ENCODE assay signal across 5 fruit fly cellular contexts in the genomic region with DNA sequence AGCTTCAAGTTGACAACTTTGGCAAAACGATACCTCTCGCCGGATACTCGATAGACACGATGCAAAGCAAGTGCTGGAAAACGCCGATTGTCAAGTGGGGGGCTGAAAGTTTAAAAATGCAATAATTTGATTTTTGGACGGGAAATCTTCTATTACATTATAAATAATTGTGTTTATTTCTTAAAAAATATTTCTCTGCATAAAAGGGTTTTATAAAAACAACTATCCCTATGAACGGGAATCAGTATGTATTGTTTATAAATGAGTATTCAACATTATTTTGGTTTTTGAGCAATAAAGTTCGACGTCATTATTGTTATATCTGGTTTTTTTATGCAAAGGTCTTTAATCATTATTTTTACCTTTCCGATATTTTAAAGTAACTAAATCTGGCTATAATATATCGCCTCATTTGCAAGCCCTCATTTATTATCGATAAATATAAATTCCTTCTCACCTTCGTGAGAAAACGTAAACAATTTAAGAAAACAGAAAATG.
TF ChIP-seq lines count a peak whose summit lies in the region.

A gene (minus strand): TSS at position 50 of the 498 bp plus-strand sequence.
A gene (plus strand): TSS at position 419 of the 498 bp plus-strand sequence.

- TF ChIP-seq CTCF in whole organism, embryonic (GFP tag; optimal IDR thresholded peaks at IDR 0.05; lab: Kevin White, UChicago): no peak

TF ChIP-seq in whole organism, adult, 20 proteins besides CTCF, POLR2A, EP300 and RAD21 (continues in another document):
- peak; percentile 86 for TF ChIP-seq toe (GFP tag; optimal IDR thresholded peaks at IDR 0.05; lab: Kevin White, UChicago)
- peak; percentile 69 for TF ChIP-seq Crg-1 (GFP tag; optimal IDR thresholded peaks at IDR 0.05; lab: Kevin White, UChicago)
- peak; percentile 23 for TF ChIP-seq cic (GFP tag; optimal IDR thresholded peaks at IDR 0.05; lab: Kevin White, UChicago)
- TF ChIP-seq CG12768 (GFP tag; optimal IDR thresholded peaks at IDR 0.05; lab: Kevin White, UChicago): peak; percentile 45
- TF ChIP-seq CG7101 (tag; optimal IDR thresholded peaks at IDR 0.05; lab: Kevin White, UChicago): peak; percentile 77
- TF ChIP-seq cnc (optimal IDR thresholded peaks at IDR 0.05; lab: Kevin White, UChicago): no peak
- TF ChIP-seq Clk (GFP tag; optimal IDR thresholded peaks at IDR 0.05; lab: Kevin White, UChicago): peak; percentile 40
- TF ChIP-seq Mnt (GFP tag; optimal IDR thresholded peaks at IDR 0.05; lab: Kevin White, UChicago): peak; percentile 88
- TF ChIP-seq CG11617 (GFP tag; optimal IDR thresholded peaks at IDR 0.05; lab: Kevin White, UChicago): peak; percentile 75
- TF ChIP-seq CG5204 (GFP tag; optimal IDR thresholded peaks at IDR 0.05; lab: Kevin White, UChicago): no peak
- peak; percentile 57 for TF ChIP-seq CG33017 (tag; optimal IDR thresholded peaks at IDR 0.05; lab: Kevin White, UChicago)
- peak; percentile 41 for TF ChIP-seq Hr96 (GFP tag; optimal IDR thresholded peaks at IDR 0.05; lab: Kevin White, UChicago)
- peak; percentile 34 for TF ChIP-seq ovo (GFP tag; optimal IDR thresholded peaks at IDR 0.05; lab: Kevin White, UChicago)
- peak; percentile 78 for TF ChIP-seq bab1 (GFP tag; optimal IDR thresholded peaks at IDR 0.05; lab: Kevin White, UChicago)
- TF ChIP-seq CG14711 (tag; optimal IDR thresholded peaks at IDR 0.05; lab: Kevin White, UChicago): peak; percentile 57
- peak; percentile 68 for TF ChIP-seq pad (GFP tag; optimal IDR thresholded peaks at IDR 0.05; lab: Kevin White, UChicago)
- TF ChIP-seq CG7045 (GFP tag; optimal IDR thresholded peaks at IDR 0.05; lab: Kevin White, UChicago): peak; percentile 72

TF ChIP-seq in whole organism, embryonic, 481 proteins besides CTCF, POLR2A, EP300 and RAD21 (continues in another document):
- peak; percentile 50 for TF ChIP-seq disco-r (GFP tag; optimal IDR thresholded peaks at IDR 0.05; lab: Kevin White, UChicago)
- peak; percentile 66 for TF ChIP-seq unpg (GFP tag; optimal IDR thresholded peaks at IDR 0.05; lab: Kevin White, UChicago)
- no peak for TF ChIP-seq Kr (GFP tag; optimal IDR thresholded peaks at IDR 0.05; lab: Kevin White, UChicago)
- TF ChIP-seq chm (GFP tag; IDR thresholded peaks at IDR 0.05; lab: Robert Waterston, UW): no peak
- peak; percentile 76; the same call in 2 of the 4 replicates for TF ChIP-seq chinmo (GFP tag; IDR thresholded peaks at IDR 0.05; lab: Robert Waterston, UW; ENCODE audit: partially characterized antibody)
- TF ChIP-seq salm (tag; optimal IDR thresholded peaks at IDR 0.05; lab: Kevin White, UChicago): peak; percentile 10
- peak; percentile 1 for TF ChIP-seq schlank (tag; optimal IDR thresholded peaks at IDR 0.05; lab: Kevin White, UChicago)
- peak; percentile 95 for TF ChIP-seq CG16863 (GFP tag; optimal IDR thresholded peaks at IDR 0.05; lab: Kevin White, UChicago)
- peak; percentile 65 for TF ChIP-seq row (GFP tag; IDR thresholded peaks at IDR 0.05; lab: Robert Waterston, UW)
- TF ChIP-seq Oli (tag; optimal IDR thresholded peaks at IDR 0.05; lab: Kevin White, UChicago): peak; percentile 48
- peak; percentile 42 for TF ChIP-seq CG10147 (GFP tag; optimal IDR thresholded peaks at IDR 0.05; lab: Kevin White, UChicago)
- TF ChIP-seq D19B (GFP tag; optimal IDR thresholded peaks at IDR 0.05; lab: Kevin White, UChicago): peak; percentile 16
- TF ChIP-seq Dll (GFP tag; IDR thresholded peaks at IDR 0.05; lab: Robert Waterston, UW; ENCODE audit: partially characterized antibody): peak; percentile 85
- no peak for TF ChIP-seq cg (GFP tag; optimal IDR thresholded peaks at IDR 0.05; lab: Kevin White, UChicago)
- TF ChIP-seq CG1832 (GFP tag; optimal IDR thresholded peaks at IDR 0.05; lab: Kevin White, UChicago): no peak
- peak; percentile 53 for TF ChIP-seq BtbVII (GFP tag; optimal IDR thresholded peaks at IDR 0.05; lab: Kevin White, UChicago)
- no peak for TF ChIP-seq en (GFP tag; optimal IDR thresholded peaks at IDR 0.05; lab: Kevin White, UChicago)

TF ChIP-seq in whole organism, prepupa, 60 proteins besides CTCF, POLR2A, EP300 and RAD21 (continues in another document):
- TF ChIP-seq Sox15 (GFP tag; optimal IDR thresholded peaks at IDR 0.05; lab: Kevin White, UChicago) (peak; percentile 53), CG3919 (GFP tag; optimal IDR thresholded peaks at IDR 0.05; lab: Kevin White, UChicago) (no peak), CG10631 (GFP tag; optimal IDR thresholded peaks at IDR 0.05; lab: Kevin White, UChicago) (peak; percentile 67), CG1621 (tag; optimal IDR thresholded peaks at IDR 0.05; lab: Kevin White, UChicago) (peak; percentile 49), dac (GFP tag; optimal IDR thresholded peaks at IDR 0.05; lab: Kevin White, UChicago) (peak; percentile 31), spab (GFP tag; optimal IDR thresholded peaks at IDR 0.05; lab: Kevin White, UChicago) (no peak), CG7368 (GFP tag; optimal IDR thresholded peaks at IDR 0.05; lab: Kevin White, UChicago) (peak; percentile 11), CG6854 (GFP tag; optimal IDR thresholded peaks at IDR 0.05; lab: Kevin White, UChicago) (peak; percentile 36), CG8119 (GFP tag; IDR thresholded peaks at IDR 0.05; lab: Robert Waterston, UW) (no peak), esn (GFP tag; optimal IDR thresholded peaks at IDR 0.05; lab: Kevin White, UChicago) (peak; percentile 80), net (GFP tag; optimal IDR thresholded peaks at IDR 0.05; lab: Kevin White, UChicago) (no peak), CG8632 (GFP tag; optimal IDR thresholded peaks at IDR 0.05; lab: Kevin White, UChicago) (peak; percentile 53), CG3032 (tag; optimal IDR thresholded peaks at IDR 0.05; lab: Kevin White, UChicago) (peak; percentile 43), Ets96B (tag; optimal IDR thresholded peaks at IDR 0.05; lab: Kevin White, UChicago) (peak; percentile 25), Smox (GFP tag; optimal IDR thresholded peaks at IDR 0.05; lab: Kevin White, UChicago) (no peak), Sox102F (GFP tag; optimal IDR thresholded peaks at IDR 0.05; lab: Kevin White, UChicago) (no peak), Hr4 (GFP tag; optimal IDR thresholded peaks at IDR 0.05; lab: Kevin White, UChicago) (no peak), OdsH (GFP tag; optimal IDR thresholded peaks at IDR 0.05; lab: Kevin White, UChicago) (no peak)

TF ChIP-seq in whole organism, pupa, 21 proteins besides CTCF, POLR2A, EP300 and RAD21 (continues in another document):
- TF ChIP-seq CG34367 (tag; optimal IDR thresholded peaks at IDR 0.05; lab: Kevin White, UChicago) (no peak), Ets98B (GFP tag; IDR thresholded peaks at IDR 0.05; lab: Robert Waterston, UW) (peak; percentile 45), Pif1A (GFP tag; optimal IDR thresholded peaks at IDR 0.05; lab: Kevin White, UChicago) (no peak), fd96Ca (GFP tag; IDR thresholded peaks at IDR 0.05; lab: Robert Waterston, UW) (no peak), rn (GFP tag; IDR thresholded peaks at IDR 0.05; lab: Robert Waterston, UW) (no peak), CG15710 (tag; optimal IDR thresholded peaks at IDR 0.05; lab: Kevin White, UChicago) (peak; percentile 41), Pif1B (GFP tag; optimal IDR thresholded peaks at IDR 0.05; lab: Kevin White, UChicago) (no peak), CG4496 (GFP tag; IDR thresholded peaks at IDR 0.05; lab: Robert Waterston, UW) (peak; percentile 70; the same call in 2 of the 3 replicates), CG8301 (tag; optimal IDR thresholded peaks at IDR 0.05; lab: Kevin White, UChicago) (no peak), CG8159 (tag; optimal IDR thresholded peaks at IDR 0.05; lab: Kevin White, UChicago) (peak; percentile 51), gl (tag; optimal IDR thresholded peaks at IDR 0.05; lab: Kevin White, UChicago) (no peak), CG9948 (tag; optimal IDR thresholded peaks at IDR 0.05; lab: Kevin White, UChicago) (peak; percentile 25), CG12605 (GFP tag; IDR thresholded peaks at IDR 0.05; lab: Robert Waterston, UW) (no peak), CG32121 (GFP tag; IDR thresholded peaks at IDR 0.05; lab: Robert Waterston, UW) (no peak; the same call in 1 of the 2 replicates), CG14655 (GFP tag; optimal IDR thresholded peaks at IDR 0.05; lab: Kevin White, UChicago) (no peak), CG17806 (tag; optimal IDR thresholded peaks at IDR 0.05; lab: Kevin White, UChicago) (peak; percentile 33), CG10348 (GFP tag; IDR thresholded peaks at IDR 0.05; lab: Robert Waterston, UW) (no peak), EcR (GFP tag; optimal IDR thresholded peaks at IDR 0.05; lab: Kevin White, UChicago) (no peak), D1 (tag; optimal IDR thresholded peaks at IDR 0.05; lab: Kevin White, UChicago) (no peak), Snoo (tag; optimal IDR thresholded peaks at IDR 0.05; lab: Kevin White, UChicago) (peak; percentile 61)

TF ChIP-seq in whole organism, wandering third instar larva, 38 proteins besides CTCF, POLR2A, EP300 and RAD21 (continues in another document):
- TF ChIP-seq Dif (GFP tag; optimal IDR thresholded peaks at IDR 0.05; lab: Kevin White, UChicago; ENCODE audit: partially characterized antibody) (no peak), Mio (GFP tag; optimal IDR thresholded peaks at IDR 0.05; lab: Kevin White, UChicago) (peak; percentile 23), Rel (GFP tag; optimal IDR thresholded peaks at IDR 0.05; lab: Kevin White, UChicago) (no peak), Rel (tag; optimal IDR thresholded peaks at IDR 0.05; lab: Kevin White, UChicago) (no peak), jim (GFP tag; optimal IDR thresholded peaks at IDR 0.05; lab: Kevin White, UChicago) (no peak), Jra (GFP tag; optimal IDR thresholded peaks at IDR 0.05; lab: Kevin White, UChicago) (no peak), h (GFP tag; optimal IDR thresholded peaks at IDR 0.05; lab: Kevin White, UChicago) (peak; percentile 81), br (GFP tag; optimal IDR thresholded peaks at IDR 0.05; lab: Kevin White, UChicago) (no peak), Dfd (GFP tag; optimal IDR thresholded peaks at IDR 0.05; lab: Kevin White, UChicago) (no peak), GATAd (GFP tag; optimal IDR thresholded peaks at IDR 0.05; lab: Kevin White, UChicago) (peak; percentile 17), fru (GFP tag; optimal IDR thresholded peaks at IDR 0.05; lab: Kevin White, UChicago) (peak; percentile 75), Hnf4 (GFP tag; optimal IDR thresholded peaks at IDR 0.05; lab: Kevin White, UChicago) (no peak), Sp1 (GFP tag; optimal IDR thresholded peaks at IDR 0.05; lab: Kevin White, UChicago) (peak; percentile 63), lola (GFP tag; optimal IDR thresholded peaks at IDR 0.05; lab: Kevin White, UChicago) (no peak), pan (optimal IDR thresholded peaks at IDR 0.05; lab: Kevin White, UChicago) (no peak), dl (GFP tag; optimal IDR thresholded peaks at IDR 0.05; lab: Kevin White, UChicago; ENCODE audit: insufficient read depth in 1 of 2, partially characterized antibody in 2 of 2) (no peak), CG9705 (GFP tag; optimal IDR thresholded peaks at IDR 0.05; lab: Kevin White, UChicago) (peak; percentile 63), OdsH (GFP tag; optimal IDR thresholded peaks at IDR 0.05; lab: Kevin White, UChicago) (peak; percentile 64), sv (GFP tag; optimal IDR thresholded peaks at IDR 0.05; lab: Kevin White, UChicago) (peak; percentile 78), Myc (optimal IDR thresholded peaks at IDR 0.05; lab: Kevin White, UChicago) (peak; percentile 36), CG32264 (GFP tag; optimal IDR thresholded peaks at IDR 0.05; lab: Kevin White, UChicago) (peak; percentile 29)
